Worm (Caenorhabditis elegans): ENCODE results near the gene C28D4.18.

ce11 chrIV:9699062-9699461 is 26.0 kb upstream of the C28D4.18 start:
- TF ChIP-seq unc-62 (GFP tag; optimal IDR thresholded peaks at IDR 0.05) = no peak
- TF ChIP-seq mdl-1 (tag; optimal IDR thresholded peaks at IDR 0.05) = no peak
- TF ChIP-seq snpc-4 (tag; optimal IDR thresholded peaks at IDR 0.05) = no peak
- no peak for TF ChIP-seq egl-27 (tag; optimal IDR thresholded peaks at IDR 0.05)
- TF ChIP-seq ceh-82 (tag; optimal IDR thresholded peaks at IDR 0.05) = no peak
- no peak for TF ChIP-seq ceh-16 (tag; optimal IDR thresholded peaks at IDR 0.05)
- no peak for TF ChIP-seq unc-39 (tag; optimal IDR thresholded peaks at IDR 0.05)

Data from whole organism, L2 larva.